Worm (Caenorhabditis elegans) whole organism, L2 larva: Measurements from ENCODE around the gene T25B9.4.

ENCODE experiments used
- nhr-11 ChIP-seq: fragments of 150-350 bp; optimal IDR thresholded peaks from 2 replicates; lab custom pipeline; 2014; ENCODE audit warnings: missing biosample characterization, missing genetic modification characterization
- skn-1 ChIP-seq: sonication (generic microtip); optimal IDR thresholded peaks from 2 replicates; lab custom pipeline; 2017; ENCODE audit warnings: missing biosample characterization, missing genetic modification characterization

DNA sequence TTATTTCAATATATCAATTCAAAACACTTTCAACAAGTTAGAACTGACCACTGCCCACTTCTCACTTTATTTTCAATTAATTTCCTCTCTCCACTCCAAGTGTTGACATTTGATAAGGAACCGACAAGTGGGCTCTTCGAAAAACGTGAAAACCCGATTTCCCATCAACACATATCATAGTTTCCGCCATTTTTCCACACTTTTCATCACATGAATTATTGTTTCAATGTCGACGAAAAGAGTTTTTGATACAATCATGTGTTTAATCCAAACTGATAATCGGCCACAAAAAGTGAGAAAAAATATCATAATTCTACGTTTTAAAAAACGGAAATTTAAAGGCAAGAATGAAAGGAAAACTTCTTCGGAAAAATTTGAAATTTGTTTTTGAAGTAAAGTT, 38.2 kb upstream of the T25B9.4 start:
- TF ChIP-seq skn-1 (tag; lab: Kevin White, UChicago), result no peak
- no peak for TF ChIP-seq nhr-11
